Worm (Caenorhabditis elegans): ENCODE data around the gene mtss-1.
A peak's percentile ranks its signal among the peaks of the same experiment; 100 is the strongest.

mtss-1 gene

DNA sequence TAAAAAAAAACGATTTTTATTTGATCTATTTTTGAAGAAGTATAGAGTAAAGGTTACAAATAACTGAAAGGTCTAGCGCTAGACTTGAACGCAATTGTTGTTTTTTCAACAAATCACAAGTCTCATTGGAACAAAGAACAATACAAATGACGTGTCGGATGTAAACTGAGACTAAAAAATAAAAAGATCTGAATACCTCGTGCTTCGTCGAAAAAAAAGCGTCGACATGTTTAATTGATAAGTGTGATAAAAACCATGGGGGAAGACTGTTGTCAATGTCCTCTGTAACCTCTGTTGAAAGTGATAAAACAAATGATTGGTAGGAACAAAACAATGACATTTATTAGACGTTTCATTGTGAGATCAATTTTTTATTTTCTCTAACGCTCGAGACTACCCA is 14.6 kb downstream of the mtss-1 start (continued):
- TF ChIP-seq nhr-25 (tag; optimal IDR thresholded peaks at IDR 0.05; ENCODE audit: borderline replicate concordance, insufficient read depth) (peak; percentile 7), nhr-111 (GFP tag; optimal IDR thresholded peaks at IDR 0.05) (no peak), php-3 (GFP tag; IDR thresholded peaks at IDR 0.05) (peak; percentile 87), ctbp-1 (GFP tag; IDR thresholded peaks at IDR 0.05) (no peak), lin-15B (tag; optimal IDR thresholded peaks at IDR 0.05) (no peak), duxl-1 (tag; optimal IDR thresholded peaks at IDR 0.05; ENCODE audit: poor library complexity) (no peak), T20F7.1 (GFP tag; optimal IDR thresholded peaks at IDR 0.05) (peak; percentile 57), nhr-237 (tag; optimal IDR thresholded peaks at IDR 0.05) (no peak), hlh-30 (tag; optimal IDR thresholded peaks at IDR 0.05; ENCODE audit: insufficient read depth) (peak; percentile 91), zfp-3 (GFP tag; conservative IDR thresholded peaks at IDR 0.05) (no peak), madf-9 (GFP tag; conservative IDR thresholded peaks at IDR 0.05) (no peak), Y105C5A.15 (GFP tag; IDR thresholded peaks at IDR 0.05) (no peak), ceh-62 (tag; optimal IDR thresholded peaks at IDR 0.05) (no peak), ama-1 (optimal IDR thresholded peaks at IDR 0.05) (no peak), dmd-8 (GFP tag; IDR thresholded peaks at IDR 0.05) (no peak), tag-97 (GFP tag; IDR thresholded peaks at IDR 0.05) (no peak), lsy-2 (tag; optimal IDR thresholded peaks at IDR 0.05) (peak in 1 of 2 experiments; percentile 47), hlh-11 (tag; optimal IDR thresholded peaks at IDR 0.05) (peak; percentile 88), saeg-2 (GFP tag; IDR thresholded peaks at IDR 0.05) (no peak), mdl-1 (tag; optimal IDR thresholded peaks at IDR 0.05) (peak in 1 of 2 experiments; percentile 77), ceh-32 (tag; optimal IDR thresholded peaks at IDR 0.05; ENCODE audit: poor library complexity) (no peak)

DNA sequence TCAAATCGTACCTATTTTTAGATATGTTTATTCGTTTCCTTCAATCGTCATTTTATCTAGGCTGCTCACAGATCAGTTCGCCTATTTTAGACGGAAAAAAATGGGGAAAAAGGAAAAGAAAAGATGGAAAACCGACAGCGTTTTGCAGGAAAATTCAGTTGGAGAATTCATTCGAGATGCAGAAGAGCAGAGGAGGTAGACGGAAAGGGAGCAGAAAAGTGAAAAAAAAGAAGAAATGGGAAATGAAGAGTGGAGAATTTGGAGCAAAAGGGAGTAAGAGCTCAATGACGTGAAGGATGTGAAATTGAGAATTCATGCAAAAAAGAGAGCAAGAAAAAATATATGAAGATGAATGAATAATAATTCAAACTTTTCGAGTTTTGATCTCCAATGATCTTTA is 16.4 kb downstream of the mtss-1 start:
- TF ChIP-seq arid-1 (GFP tag; conservative IDR thresholded peaks at IDR 0.05) (no peak), mdl-1 (tag; optimal IDR thresholded peaks at IDR 0.05) (no peak), jun-1 (tag; optimal IDR thresholded peaks at IDR 0.05) (no peak)

DNA sequence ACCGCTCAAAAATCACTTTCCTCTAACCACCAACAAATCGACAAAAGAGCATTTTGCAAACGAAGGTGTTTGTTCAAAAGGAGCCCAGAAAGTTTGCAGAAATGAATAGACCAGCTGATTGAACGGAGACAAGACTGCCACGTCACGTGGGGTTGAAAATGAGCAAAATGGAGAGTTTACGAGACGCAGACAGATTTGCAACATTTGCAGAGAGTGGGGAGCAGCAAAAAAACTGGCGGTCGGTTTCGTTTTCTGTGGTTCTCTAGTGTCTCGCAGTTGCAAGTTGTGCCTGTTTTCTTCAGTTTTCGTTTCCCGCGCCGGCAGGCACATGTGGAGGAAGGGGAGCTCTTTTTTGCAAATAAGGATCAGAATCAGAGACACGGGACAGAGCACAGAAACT is 17.3 kb downstream of the mtss-1 start:
- TF ChIP-seq F26F4.8 (GFP tag; conservative IDR thresholded peaks at IDR 0.05) (no peak), lir-3 (tag; optimal IDR thresholded peaks at IDR 0.05) (no peak), ceh-20 (GFP tag; IDR thresholded peaks at IDR 0.05) (peak; percentile 76; the same call in 1 of the 2 replicates), aha-1 (tag) (peak; percentile 96), gei-8 (GFP tag; optimal IDR thresholded peaks at IDR 0.05) (peak; percentile 78), tra-1 (GFP tag; IDR thresholded peaks at IDR 0.05) (0 out of 2 replicates have a peak, but pooled peaks have one; percentile 33), Y48G9A.11 (GFP tag; IDR thresholded peaks at IDR 0.05) (no peak), mep-1 (tag; optimal IDR thresholded peaks at IDR 0.05) (peak; percentile 56), nhr-25 (tag; optimal IDR thresholded peaks at IDR 0.05; ENCODE audit: borderline replicate concordance, insufficient read depth) (no peak), T26A8.4 (GFP tag; IDR thresholded peaks at IDR 0.05) (no peak), daf-8 (GFP tag; IDR thresholded peaks at IDR 0.05) (no peak), Y105C5A.15 (GFP tag; IDR thresholded peaks at IDR 0.05) (no peak), nhr-28 (tag; optimal IDR thresholded peaks at IDR 0.05) (peak; percentile 78), unc-62 (GFP tag; optimal IDR thresholded peaks at IDR 0.05 in 1 of 2) (peak in 1 of 2 experiments; percentile 62), unc-62 (tag; optimal IDR thresholded peaks at IDR 0.05) (no peak), hif-1 (tag; optimal IDR thresholded peaks at IDR 0.05) (peak in 1 of 2 experiments; percentile 48), pha-4 (GFP tag; IDR thresholded peaks at IDR 0.05) (no peak; the same call in 1 of the 2 replicates), pha-4 (tag; optimal IDR thresholded peaks at IDR 0.05) (no peak), ces-1 (GFP tag; optimal IDR thresholded peaks at IDR 0.05) (no peak), ceh-32 (tag; optimal IDR thresholded peaks at IDR 0.05; ENCODE audit: poor library complexity) (no peak), nhr-77 (tag; optimal IDR thresholded peaks at IDR 0.05) (peak; percentile 78), lin-1 (GFP tag; IDR thresholded peaks at IDR 0.05) (no peak), dmd-8 (GFP tag; IDR thresholded peaks at IDR 0.05) (no peak), mes-2 (tag; optimal IDR thresholded peaks at IDR 0.05; ENCODE audit: poor library complexity, severe bottlenecking) (peak; percentile 29), ceh-82 (tag; optimal IDR thresholded peaks at IDR 0.05) (no peak), cey-2 (tag; optimal IDR thresholded peaks at IDR 0.05; ENCODE audit: borderline replicate concordance, insufficient read depth) (no peak), aly-2 (tag; optimal IDR thresholded peaks at IDR 0.05) (no peak), F44E2.7 (GFP tag; IDR thresholded peaks at IDR 0.05) (peak; percentile 64; the same call in 1 of the 2 replicates), lin-13 (GFP tag; optimal IDR thresholded peaks at IDR 0.05) (no peak)
